Worm (Caenorhabditis elegans): ENCODE results near the gene Y59C2A.2.

- TF ChIP-seq ama-1 (optimal IDR thresholded peaks at IDR 0.05), result no peak
- TF ChIP-seq aly-2 (tag; optimal IDR thresholded peaks at IDR 0.05), result no peak
- TF ChIP-seq nhr-28 (tag; optimal IDR thresholded peaks at IDR 0.05), result no peak
- TF ChIP-seq nhr-76 (tag; optimal IDR thresholded peaks at IDR 0.05), result no peak
- no peak for TF ChIP-seq lin-15B (tag; optimal IDR thresholded peaks at IDR 0.05)
Measured at ce11 chrII:2168374-2168773, 35.6 kb downstream of the Y59C2A.2 start, which contains the start of gene fbxb-38.

Measured in whole organism, L1 larva.